Worm (Caenorhabditis elegans) whole organism, L1 larva: ENCODE data around the gene dlc-2.

Experiments
- C04F5.9 ChIP-seq: sonication (generic microtip); optimal IDR thresholded peaks from 2 replicates; lab custom pipeline; 2016; ENCODE audit warnings: missing genetic modification characterization, missing compliant biosample characterization
- C16A3.4 ChIP-seq: fragments of 150-350 bp; optimal IDR thresholded peaks from 2 replicates; lab custom pipeline; 2014; ENCODE audit warnings: missing biosample characterization, missing genetic modification characterization
- F16B12.6 ChIP-seq: fragments of 150-350 bp; optimal IDR thresholded peaks from 2 replicates; lab custom pipeline; 2014; ENCODE audit warnings: missing biosample characterization, missing genetic modification characterization
- alr-1 ChIP-seq: fragments of 200-800 bp; sonication (Bioruptor generic); optimal IDR thresholded peaks from 2 replicates; lab custom pipeline; 2018; ENCODE audit warnings: borderline replicate concordance, mild to moderate bottlenecking, missing genetic modification characterization, missing compliant biosample characterization
- ama-1 ChIP-seq: fragments of 150-350 bp; optimal IDR thresholded peaks from 2 replicates; lab custom pipeline; 2014
- blmp-1 ChIP-seq: fragments of 150-350 bp; optimal IDR thresholded peaks from 2 replicates; lab custom pipeline; 2014; ENCODE audit warnings: missing biosample characterization, missing genetic modification characterization
- ceh-8 ChIP-seq: fragments of 200-800 bp; sonication (Bioruptor generic); optimal IDR thresholded peaks from 2 replicates; lab custom pipeline; 2018; ENCODE audit warnings: mild to moderate bottlenecking, missing genetic modification characterization, moderate library complexity, missing compliant biosample characterization
- ceh-82 ChIP-seq, 3 experiments: fragments of 150-350 bp in 1 of 3; sonication (generic microtip) in 2 of 3; optimal IDR thresholded peaks; 2 replicates each; lab custom pipeline; 2014 to 2017; ENCODE audit warnings: missing biosample characterization in 3 of 3, missing genetic modification characterization in 3 of 3
- ces-1 ChIP-seq: fragments of 150-350 bp; optimal IDR thresholded peaks from 2 replicates; lab custom pipeline; 2014; ENCODE audit warnings: missing biosample characterization, missing genetic modification reagents, missing genetic modification characterization
- dpl-1 ChIP-seq, 3 experiments: fragments of 150-350 bp in 2 of 3; sonication (generic microtip) in 1 of 3; optimal IDR thresholded peaks; 2 replicates each; lab custom pipeline; 2014 to 2017; ENCODE audit warnings: missing biosample characterization in 3 of 3, missing genetic modification characterization in 3 of 3, missing genetic modification reagents in 3 of 3
- efl-1 ChIP-seq, 4 experiments: fragments of 150-350 bp; optimal IDR thresholded peaks in 3 of 4; peaks in 1 of 4; 1 replicate in 1 of 4; 2 replicates in 3 of 4; lab custom pipeline; 2014; ENCODE audit warnings: missing biosample characterization in 2 of 4, missing genetic modification characterization in 2 of 4, missing genetic modification reagents in 2 of 4
- fkh-8 ChIP-seq: sonication (generic microtip); optimal IDR thresholded peaks from 2 replicates; lab custom pipeline; 2016; ENCODE audit warnings: mild to moderate bottlenecking, missing genetic modification characterization, missing compliant biosample characterization
- hpl-2 ChIP-seq: fragments of 150-350 bp; optimal IDR thresholded peaks from 2 replicates; lab custom pipeline; 2014; ENCODE audit warnings: missing biosample characterization, missing genetic modification reagents, missing genetic modification characterization
- lin-13 ChIP-seq: fragments of 150-350 bp; optimal IDR thresholded peaks from 2 replicates; lab custom pipeline; 2014; ENCODE audit warnings: missing biosample characterization, missing genetic modification reagents, missing genetic modification characterization
- lin-14 ChIP-seq: fragments of 200-800 bp; sonication (Bioruptor generic); optimal IDR thresholded peaks from 2 replicates; lab custom pipeline; 2018; ENCODE audit warnings: mild to moderate bottlenecking, missing genetic modification characterization, moderate library complexity, missing compliant biosample characterization
- lin-15B ChIP-seq: fragments of 150-350 bp; sonication (generic microtip); optimal IDR thresholded peaks from 3 replicates; lab custom pipeline; 2014; ENCODE audit warnings: missing biosample characterization, missing genetic modification characterization
- lin-35 ChIP-seq, 2 experiments: fragments of 150-350 bp; optimal IDR thresholded peaks; 2 replicates each; lab custom pipeline; 2014; ENCODE audit warnings: missing biosample characterization in 2 of 2, missing genetic modification characterization in 2 of 2, missing genetic modification reagents in 2 of 2
- lin-39 ChIP-seq: fragments of 150-350 bp; optimal IDR thresholded peaks from 2 replicates; lab custom pipeline; 2014; ENCODE audit warnings: missing biosample characterization, missing genetic modification reagents, missing genetic modification characterization
- lsy-2 ChIP-seq, 2 experiments: fragments of 150-350 bp; optimal IDR thresholded peaks; 2 replicates each; lab custom pipeline; 2014; ENCODE audit warnings: missing biosample characterization in 2 of 2, missing genetic modification characterization in 2 of 2
- mab-9 ChIP-seq: fragments of 200-800 bp; sonication (Bioruptor generic); IDR thresholded peaks from 2 replicates; pipeline ENCODE4 v1.3.6; 2022; ENCODE audit warnings: missing genetic modification reagents, missing genetic modification characterization, missing compliant biosample characterization
- mdl-1 ChIP-seq, 2 experiments: fragments of 150-350 bp; optimal IDR thresholded peaks; 2 replicates each; lab custom pipeline; 2014 to 2017; ENCODE audit warnings: missing biosample characterization in 2 of 2, missing genetic modification characterization in 2 of 2, inconsistent platforms in 1 of 2
- mep-1 ChIP-seq: fragments of 150-350 bp; optimal IDR thresholded peaks from 2 replicates; lab custom pipeline; 2014; ENCODE audit warnings: missing biosample characterization, missing genetic modification characterization
- nhr-20 ChIP-seq: sonication (generic microtip); optimal IDR thresholded peaks from 2 replicates; lab custom pipeline; 2016; ENCODE audit warnings: mild to moderate bottlenecking, missing genetic modification characterization, missing compliant biosample characterization
- nhr-237 ChIP-seq: fragments of 150-350 bp; optimal IDR thresholded peaks from 2 replicates; lab custom pipeline; 2014; ENCODE audit warnings: missing biosample characterization, missing genetic modification characterization
- nhr-47 ChIP-seq: sonication (generic microtip); optimal IDR thresholded peaks from 2 replicates; lab custom pipeline; 2016; ENCODE audit warnings: mild to moderate bottlenecking, missing genetic modification characterization, moderate library complexity, missing compliant biosample characterization
- nhr-71 ChIP-seq: sonication (generic microtip); optimal IDR thresholded peaks from 2 replicates; lab custom pipeline; 2016; ENCODE audit warnings: mild to moderate bottlenecking, missing genetic modification characterization, moderate library complexity, missing compliant biosample characterization
- nhr-77 ChIP-seq: fragments of 150-350 bp; optimal IDR thresholded peaks from 2 replicates; lab custom pipeline; 2014; ENCODE audit warnings: missing biosample characterization, missing genetic modification characterization
- nhr-84 ChIP-seq: sonication (generic microtip); optimal IDR thresholded peaks from 2 replicates; lab custom pipeline; 2017; ENCODE audit warnings: missing biosample characterization, missing genetic modification characterization
- skn-1 ChIP-seq: fragments of 150-350 bp; optimal IDR thresholded peaks from 2 replicates; lab custom pipeline; 2014; ENCODE audit warnings: missing biosample characterization, missing genetic modification characterization
- snu-23 ChIP-seq: sonication (generic microtip); optimal IDR thresholded peaks from 2 replicates; lab custom pipeline; 2016; ENCODE audit warnings: missing genetic modification characterization, missing compliant biosample characterization
- swsn-7 ChIP-seq: sonication (generic microtip); optimal IDR thresholded peaks from 2 replicates; lab custom pipeline; 2016; ENCODE audit warnings: missing genetic modification characterization, missing compliant biosample characterization
- tbx-2 ChIP-seq: sonication (generic microtip); optimal IDR thresholded peaks from 2 replicates; lab custom pipeline; 2016; ENCODE audit warnings: missing genetic modification characterization, missing compliant biosample characterization
- unc-130 ChIP-seq: fragments of 150-350 bp; optimal IDR thresholded peaks from 2 replicates; lab custom pipeline; 2017; ENCODE audit warnings: missing biosample characterization, missing genetic modification characterization, inconsistent platforms
- unc-30 ChIP-seq: sonication (generic microtip); optimal IDR thresholded peaks from 2 replicates; lab custom pipeline; 2017; ENCODE audit warnings: missing biosample characterization, missing genetic modification characterization
- vab-15 ChIP-seq: sonication (generic microtip); optimal IDR thresholded peaks from 2 replicates; lab custom pipeline; 2017; ENCODE audit warnings: missing genotype, mild to moderate bottlenecking, missing genetic modification characterization, missing compliant biosample characterization
- xbp-1 ChIP-seq: sonication (generic microtip); optimal IDR thresholded peaks from 2 replicates; lab custom pipeline; 2016; ENCODE audit warnings: missing genetic modification characterization, missing compliant biosample characterization

The dlc-2 gene

DNA sequence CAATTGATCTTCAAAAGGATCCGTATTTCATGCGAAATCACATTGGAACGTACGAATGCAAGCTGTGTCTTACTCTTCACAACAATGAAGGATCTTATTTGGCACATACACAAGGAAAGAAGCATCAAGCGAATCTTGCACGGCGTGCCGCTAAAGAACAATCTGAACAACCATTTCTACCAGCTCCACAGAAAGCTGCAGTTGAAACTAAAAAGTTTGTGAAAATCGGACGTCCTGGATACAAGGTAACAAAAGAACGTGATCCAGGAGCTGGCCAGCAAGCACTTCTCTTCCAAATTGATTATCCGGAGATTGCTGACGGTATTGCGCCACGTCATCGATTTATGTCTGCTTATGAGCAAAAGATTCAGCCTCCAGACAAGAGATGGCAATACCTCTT, 26.8 kb downstream of the dlc-2 start:
- TF ChIP-seq nhr-237 (tag; lab: Kevin White, UChicago) (no peak), tbx-2 (tag; lab: Kevin White, UChicago) (no peak), mep-1 (tag; lab: Kevin White, UChicago) (no peak), alr-1 (tag; lab: Kevin White, UChicago) (no peak), lin-13 (GFP tag; lab: Kevin White, UChicago) (no peak), unc-30 (tag; lab: Kevin White, UChicago) (no peak), lin-35 (GFP tag; optimal IDR thresholded peaks at IDR 0.05; lab: Kevin White, UChicago) (no peak)

DNA sequence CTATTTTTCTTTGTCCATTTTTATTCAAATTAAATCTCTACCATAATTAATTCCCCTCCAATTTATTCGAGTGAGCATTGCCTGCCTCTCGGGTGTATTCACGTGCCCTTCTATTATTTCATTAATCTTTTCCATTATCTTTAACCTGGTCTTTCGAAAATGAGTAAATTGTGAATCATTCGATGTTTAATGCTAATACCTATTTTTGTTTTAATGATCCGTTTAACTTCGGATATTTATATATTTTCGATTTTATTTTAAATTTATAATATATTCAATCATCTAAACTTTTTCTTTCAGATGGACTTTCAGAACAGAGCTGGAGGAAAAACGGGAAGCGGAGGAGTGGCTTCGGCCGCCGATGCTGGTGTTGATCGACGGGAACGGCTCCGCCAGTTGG, 27.2 kb downstream of the dlc-2 start, which contains the start of gene repo-1:
TSS of gene repo-1 (plus strand) at position 301 of the 400 bp plus-strand sequence.
- TF ChIP-seq efl-1 (optimal IDR thresholded peaks at IDR 0.05; lab: Kevin White, UChicago) (no peak), efl-1 (GFP tag; optimal IDR thresholded peaks at IDR 0.05 in 1 of 2; lab: Kevin White, UChicago) (peak in 1 of 2 experiments; percentile 64), ceh-8 (no peak)

DNA sequence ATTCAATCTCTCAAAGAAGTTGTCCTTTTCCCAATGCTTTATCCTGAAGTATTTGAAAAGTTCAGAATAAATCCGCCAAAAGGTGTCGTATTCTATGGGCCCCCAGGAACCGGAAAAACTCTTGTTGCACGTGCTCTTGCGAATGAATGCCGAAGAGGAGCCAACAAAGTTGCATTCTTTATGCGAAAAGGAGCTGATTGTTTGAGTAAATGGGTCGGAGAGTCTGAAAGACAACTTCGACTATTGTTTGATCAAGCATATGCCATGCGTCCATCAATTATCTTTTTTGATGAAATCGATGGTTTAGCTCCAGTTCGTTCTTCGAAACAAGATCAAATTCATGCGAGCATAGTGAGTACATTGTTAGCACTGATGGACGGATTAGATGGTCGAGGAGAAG, 30.6 kb downstream of the dlc-2 start:
- no peak for TF ChIP-seq efl-1 (optimal IDR thresholded peaks at IDR 0.05; lab: Kevin White, UChicago)
- TF ChIP-seq efl-1 (GFP tag; optimal IDR thresholded peaks at IDR 0.05 in 1 of 2; lab: Kevin White, UChicago), result peak in 1 of 2 experiments; percentile 91
- no peak for TF ChIP-seq unc-130 (tag; lab: Kevin White, UChicago)
- TF ChIP-seq, all 84 proteins: peak for 1

DNA sequence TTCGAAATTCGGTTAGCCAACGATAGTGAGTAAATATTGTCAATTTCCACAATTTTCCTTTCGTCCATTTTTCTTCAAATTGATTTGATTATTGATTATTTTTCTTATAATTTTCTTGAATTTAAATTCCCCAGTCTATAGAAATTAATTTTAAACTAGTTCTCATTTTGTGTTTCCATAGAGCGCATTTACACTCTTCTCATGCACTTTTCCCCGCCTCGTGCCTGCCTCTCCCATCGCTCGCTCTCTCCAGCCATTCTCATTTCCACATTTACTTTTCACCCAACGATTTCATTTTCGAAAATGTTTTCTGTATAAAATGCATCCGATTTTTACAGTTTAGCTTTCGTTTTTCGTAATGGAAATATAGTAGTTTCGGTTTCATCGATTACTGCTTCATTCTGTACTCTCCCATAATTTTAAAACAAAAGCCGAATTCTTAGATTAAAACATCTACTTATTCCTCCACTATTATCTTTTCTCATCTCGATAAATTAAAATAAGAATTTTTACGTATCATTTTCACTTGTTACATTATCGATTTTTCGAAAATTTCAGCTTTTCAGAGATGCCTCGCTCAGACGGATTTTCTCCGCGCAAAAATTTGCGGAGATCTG, 32.4 kb downstream of the dlc-2 start, which contains the start of gene lex-1:
TSS of gene lex-1 (plus strand) at position 567 of the 617 bp plus-strand sequence.
- TF ChIP-seq nhr-71 (tag; lab: Kevin White, UChicago), result peak; percentile 50
- no peak for TF ChIP-seq unc-130 (tag; lab: Kevin White, UChicago)
- TF ChIP-seq hpl-2 (GFP tag; lab: Kevin White, UChicago), result no peak
- peak; percentile 36 for TF ChIP-seq xbp-1
- peak; percentile 55 for TF ChIP-seq snu-23 (GFP tag; lab: Kevin White, UChicago)
- TF ChIP-seq blmp-1 (tag; lab: Kevin White, UChicago), result peak; percentile 86
- peak; percentile 56 for TF ChIP-seq mep-1 (tag; lab: Kevin White, UChicago)
- peak; percentile 37 for TF ChIP-seq C16A3.4 (tag; lab: Kevin White, UChicago)
- TF ChIP-seq fkh-8 (tag; lab: Kevin White, UChicago), result peak; percentile 21
- TF ChIP-seq mdl-1 (tag; optimal IDR thresholded peaks at IDR 0.05; lab: Kevin White, UChicago), result peak in 1 of 2 experiments; percentile 76
- peak; percentile 71 for TF ChIP-seq lin-15B
- TF ChIP-seq nhr-237 (tag; lab: Kevin White, UChicago), result no peak
- peak; percentile 61 to 86 (median 80) for TF ChIP-seq dpl-1 (GFP tag; optimal IDR thresholded peaks at IDR 0.05; lab: Kevin White, UChicago)
- TF ChIP-seq ceh-82 (tag; optimal IDR thresholded peaks at IDR 0.05; lab: Kevin White, UChicago), result peak in 1 of 3 experiments; percentile 22
- TF ChIP-seq nhr-20 (tag; lab: Kevin White, UChicago), result peak; percentile 38
- peak; percentile 20 for TF ChIP-seq F16B12.6 (tag; lab: Kevin White, UChicago)
- TF ChIP-seq lin-35 (GFP tag; optimal IDR thresholded peaks at IDR 0.05; lab: Kevin White, UChicago), result peak; percentile 80 to 92
- peak; percentile 40 for TF ChIP-seq lin-14 (GFP tag; lab: Kevin White, UChicago)
- no peak for TF ChIP-seq vab-15 (tag; lab: Kevin White, UChicago)
- no peak for TF ChIP-seq mab-9
- TF ChIP-seq ces-1 (GFP tag; lab: Kevin White, UChicago), result no peak
- no peak for TF ChIP-seq nhr-84
- TF ChIP-seq swsn-7 (tag; lab: Kevin White, UChicago), result peak; percentile 3
- peak; percentile 14 for TF ChIP-seq C04F5.9
- peak; percentile 29 to 72 for TF ChIP-seq lsy-2 (tag; optimal IDR thresholded peaks at IDR 0.05; lab: Kevin White, UChicago)
- TF ChIP-seq skn-1 (tag; lab: Kevin White, UChicago), result peak; percentile 37
- peak; percentile 6 for TF ChIP-seq nhr-47 (tag; lab: Kevin White, UChicago)
- TF ChIP-seq nhr-77 (tag; lab: Kevin White, UChicago), result no peak
- no peak for TF ChIP-seq ama-1
- peak; percentile 4 for TF ChIP-seq tbx-2 (tag; lab: Kevin White, UChicago)
- TF ChIP-seq lin-39, result no peak
- TF ChIP-seq efl-1 (optimal IDR thresholded peaks at IDR 0.05; lab: Kevin White, UChicago), result peak; percentile 18 to 79
- TF ChIP-seq efl-1 (GFP tag; optimal IDR thresholded peaks at IDR 0.05 in 1 of 2; lab: Kevin White, UChicago), result peak; percentile 85 to 98
- TF ChIP-seq, all 84 proteins: peak for 22
